Worm (Caenorhabditis elegans): ENCODE measurements around the gene F54D8.10.

DNA sequence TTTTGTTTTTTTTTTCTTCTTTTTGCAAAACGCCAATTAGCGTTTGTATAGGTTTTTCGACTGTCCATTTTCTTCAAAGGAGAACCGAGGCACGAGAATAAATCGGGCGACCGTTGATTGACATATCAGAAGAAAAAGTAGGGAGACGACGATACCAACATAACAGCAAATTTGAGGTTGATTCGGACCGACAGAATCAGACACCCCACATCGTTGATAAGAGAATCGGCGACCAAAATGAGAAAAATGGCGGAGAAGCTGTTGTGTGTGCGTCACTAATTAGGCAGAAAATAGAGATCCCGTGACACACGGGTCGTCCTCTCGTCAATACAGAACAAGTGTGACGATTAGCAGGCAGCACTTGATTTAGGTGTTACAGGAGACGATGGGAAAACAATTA is 47.3 kb downstream of the F54D8.10 start:
- TF ChIP-seq fkh-10 (GFP tag; optimal IDR thresholded peaks at IDR 0.05) (no peak), lin-39 (tag; optimal IDR thresholded peaks at IDR 0.05) (no peak), lin-13 (GFP tag; optimal IDR thresholded peaks at IDR 0.05) (no peak), skn-1 (tag; optimal IDR thresholded peaks at IDR 0.05) (no peak), hpl-2 (GFP tag; optimal IDR thresholded peaks at IDR 0.05) (no peak), ceh-82 (tag; optimal IDR thresholded peaks at IDR 0.05) (no peak), isw-1 (GFP tag; IDR thresholded peaks at IDR 0.05) (no peak), aha-1 (tag; optimal IDR thresholded peaks at IDR 0.05) (no peak), ztf-11 (tag; optimal IDR thresholded peaks at IDR 0.05) (no peak), nhr-76 (tag; optimal IDR thresholded peaks at IDR 0.05) (no peak), blmp-1 (tag; optimal IDR thresholded peaks at IDR 0.05) (peak; percentile 17), zag-1 (tag; optimal IDR thresholded peaks at IDR 0.05) (no peak)
